Fruit fly (Drosophila melanogaster) Kc167 (cell line): ENCODE measurements around the gene Arfip.

Source experiments
- Myc ChIP-seq: fragments of >200 bp; optimal IDR thresholded peaks from 2 replicates; lab custom pipeline; 2017; ENCODE audit warnings: missing external identifiers
- Sin3A ChIP-seq: fragments of >200 bp; optimal IDR thresholded peaks from 2 replicates; lab custom pipeline; 2018; ENCODE audit warnings: missing external identifiers
- h ChIP-seq: fragments of >200 bp; optimal IDR thresholded peaks from 3 replicates; lab custom pipeline; 2018; ENCODE audit warnings: missing external identifiers
- insv ChIP-seq: fragments of >200 bp; optimal IDR thresholded peaks from 3 replicates; lab custom pipeline; 2018; ENCODE audit warnings: missing external identifiers
- psq ChIP-seq: fragments of >200 bp; optimal IDR thresholded peaks from 2 replicates; lab custom pipeline; 2017; ENCODE audit warnings: missing external identifiers
- ttk ChIP-seq: sonication (Bioruptor generic); optimal IDR thresholded peaks from 2 replicates; lab custom pipeline; 2017; ENCODE audit warnings: missing external identifiers

The Arfip gene

DNA sequence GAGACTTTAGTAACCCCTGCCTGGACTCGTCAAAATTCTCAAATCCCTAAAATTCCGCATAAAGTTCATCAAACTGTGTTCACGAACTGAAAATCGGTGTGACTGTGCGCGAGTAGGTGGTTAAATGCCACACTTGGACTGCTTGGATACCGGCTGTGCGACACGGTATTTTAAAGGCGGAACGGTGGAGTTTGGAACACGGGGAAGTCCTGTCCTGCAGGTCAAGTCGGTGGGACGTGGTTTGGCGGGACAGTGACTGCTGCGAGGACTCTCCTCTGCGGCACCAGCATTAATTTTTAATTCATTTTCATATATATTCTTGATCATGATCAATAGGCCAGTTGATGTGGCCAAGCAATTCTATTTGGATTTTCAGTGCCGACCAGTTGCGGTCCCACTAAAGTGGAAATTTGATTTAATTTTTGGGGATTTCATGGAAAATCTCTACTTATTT is at the start of gene Arfip, which contains the start of gene CG17721:
Gene Arfip, minus strand, starts transcription at position 96 of the 454 bp plus-strand sequence.
Gene CG17721, plus strand, starts transcription at position 223 of the 454 bp plus-strand sequence.
- TF ChIP-seq ttk (lab: Kevin White, UChicago): no peak
- TF ChIP-seq h (lab: Kevin White, UChicago): no peak
- TF ChIP-seq Sin3A: no peak
- TF ChIP-seq insv (lab: Kevin White, UChicago): no peak
- TF ChIP-seq psq (lab: Kevin White, UChicago): no peak
- no peak for TF ChIP-seq Myc

DNA sequence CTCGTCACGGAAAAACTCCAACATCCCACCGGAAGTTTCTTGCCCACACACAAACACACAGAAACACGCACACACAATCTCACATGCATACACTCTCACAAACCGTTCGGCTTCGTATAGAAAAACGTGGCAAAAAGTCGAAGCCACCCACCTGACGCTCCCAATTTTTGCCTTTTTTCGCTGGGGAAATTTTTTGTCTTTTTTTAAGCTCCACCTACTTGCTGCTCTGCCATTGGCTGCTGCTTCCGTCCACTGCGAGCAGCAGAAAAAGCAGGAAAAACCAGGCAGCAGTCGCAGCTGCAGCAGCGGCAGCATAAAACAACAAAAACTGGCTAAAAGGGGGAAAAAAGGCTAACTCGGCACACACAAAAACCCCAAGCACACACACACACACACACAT is 47.1 kb upstream of the Arfip start:
- TF ChIP-seq ttk (lab: Kevin White, UChicago) (no peak), Sin3A (no peak), Myc (no peak), h (lab: Kevin White, UChicago) (no peak), psq (lab: Kevin White, UChicago) (no peak), insv (lab: Kevin White, UChicago) (no peak)

DNA sequence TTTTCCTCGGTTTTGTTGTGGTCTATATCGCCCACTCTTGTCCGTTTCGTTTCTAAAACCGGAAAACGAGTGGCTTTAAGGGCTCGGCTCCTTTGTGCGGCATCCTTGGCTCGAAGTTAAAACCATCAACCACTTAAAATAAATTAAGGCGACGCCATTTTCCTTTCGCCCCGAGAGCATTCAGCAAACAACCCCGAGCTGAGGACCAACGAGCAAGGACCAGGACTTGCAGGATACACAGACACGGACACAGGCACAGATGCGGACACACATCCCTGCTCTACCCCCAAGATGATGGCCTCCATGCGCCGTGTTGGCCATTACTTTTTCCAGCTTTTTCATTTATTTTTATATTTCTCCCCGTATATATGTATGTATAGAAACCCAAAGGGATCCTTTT is 37.9 kb upstream of the Arfip start:
- TF ChIP-seq insv (lab: Kevin White, UChicago) (no peak), Myc (no peak), ttk (lab: Kevin White, UChicago) (no peak), h (lab: Kevin White, UChicago) (no peak), Sin3A (no peak), psq (lab: Kevin White, UChicago) (no peak)

DNA sequence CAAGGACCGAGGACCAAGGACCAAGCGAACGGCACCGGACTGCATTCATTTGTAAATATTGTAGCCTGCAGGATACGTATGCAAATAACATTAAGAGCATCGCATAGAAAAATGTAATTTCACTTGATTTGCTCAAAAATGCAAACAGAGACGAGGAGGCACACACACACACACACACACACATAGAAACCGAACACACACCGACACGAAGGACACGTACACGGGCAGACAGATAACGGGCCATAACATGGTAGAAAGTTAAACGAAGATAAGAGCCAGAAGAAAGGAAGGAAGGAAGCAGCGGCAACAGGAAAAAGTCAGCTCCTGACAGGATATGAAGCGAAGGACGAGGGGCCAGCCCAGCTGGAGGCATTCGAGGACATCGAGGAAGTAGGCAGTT is 35.8 kb upstream of the Arfip start:
- TF ChIP-seq ttk (lab: Kevin White, UChicago) (no peak), psq (lab: Kevin White, UChicago) (no peak), h (lab: Kevin White, UChicago) (no peak), Myc (no peak), insv (lab: Kevin White, UChicago) (no peak), Sin3A (no peak)

DNA sequence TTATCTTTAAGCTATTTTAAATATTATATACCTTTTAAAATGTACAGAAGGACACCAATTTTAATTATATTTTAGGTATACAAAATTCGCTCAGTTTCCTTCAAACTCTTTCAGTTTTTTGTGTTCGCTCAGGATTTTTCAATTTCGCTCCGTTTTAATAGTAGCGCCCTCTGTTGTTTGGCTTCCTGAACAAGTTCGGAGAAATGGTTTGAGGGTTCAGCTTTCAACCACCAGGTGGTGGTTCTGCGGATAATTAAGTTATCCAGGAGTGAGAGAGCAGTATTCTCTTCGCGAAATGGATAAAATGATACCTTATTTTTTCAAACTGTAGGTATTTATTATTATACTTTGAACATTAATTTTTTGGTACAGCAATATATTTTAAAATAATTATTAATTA is 34.2 kb upstream of the Arfip start:
- TF ChIP-seq h (lab: Kevin White, UChicago) (peak; percentile 94), insv (lab: Kevin White, UChicago) (no peak), psq (lab: Kevin White, UChicago) (no peak)

DNA sequence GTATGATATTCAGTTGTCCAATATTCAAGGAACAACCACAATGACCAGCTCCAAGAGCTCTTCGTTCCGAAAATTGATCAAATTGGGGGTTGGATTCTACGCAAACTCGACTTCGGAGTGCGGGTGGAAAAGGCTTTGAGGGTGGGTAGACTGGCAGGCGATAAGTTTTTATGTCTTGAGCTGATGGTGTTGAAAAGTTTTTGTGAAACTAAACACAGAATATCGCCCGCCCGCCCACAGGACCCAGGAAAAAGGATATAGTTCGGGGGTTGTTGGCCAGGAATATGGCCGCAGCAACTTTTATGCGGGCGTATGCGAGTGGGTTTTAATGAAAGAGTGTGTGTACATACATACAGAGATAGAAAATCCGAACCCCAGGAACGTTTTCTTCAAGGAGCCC is 28.8 kb upstream of the Arfip start:
- no peak for TF ChIP-seq h (lab: Kevin White, UChicago)
- no peak for TF ChIP-seq Sin3A

DNA sequence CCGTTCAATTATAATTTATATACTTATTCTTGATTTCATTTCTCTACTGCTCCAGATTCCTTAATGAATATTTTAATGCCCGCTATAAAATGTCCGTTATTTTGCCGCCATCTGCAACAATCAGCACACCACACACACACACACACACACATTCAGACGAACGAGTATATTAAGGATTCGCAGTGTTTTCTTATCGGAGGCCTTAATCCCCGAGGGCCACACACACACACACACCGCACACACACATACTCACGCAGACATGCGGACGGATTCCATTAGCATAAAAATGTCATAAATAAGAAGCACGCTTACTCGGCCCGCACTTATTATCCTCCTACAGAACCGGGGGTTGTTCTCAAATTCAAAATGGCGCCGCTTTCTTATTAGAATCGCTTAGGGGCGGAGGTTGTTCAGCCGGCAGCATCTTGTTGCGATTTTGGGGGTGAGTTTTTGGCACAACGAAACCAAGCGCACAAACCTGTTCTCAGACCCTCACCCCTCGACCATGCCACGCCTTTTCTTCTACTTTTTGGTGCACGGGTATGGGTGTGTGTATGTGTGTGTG is 26.2 kb upstream of the Arfip start:
- TF ChIP-seq ttk (lab: Kevin White, UChicago) (no peak), insv (lab: Kevin White, UChicago) (no peak), h (lab: Kevin White, UChicago) (no peak), Sin3A (no peak), psq (lab: Kevin White, UChicago) (no peak), Myc (no peak)

DNA sequence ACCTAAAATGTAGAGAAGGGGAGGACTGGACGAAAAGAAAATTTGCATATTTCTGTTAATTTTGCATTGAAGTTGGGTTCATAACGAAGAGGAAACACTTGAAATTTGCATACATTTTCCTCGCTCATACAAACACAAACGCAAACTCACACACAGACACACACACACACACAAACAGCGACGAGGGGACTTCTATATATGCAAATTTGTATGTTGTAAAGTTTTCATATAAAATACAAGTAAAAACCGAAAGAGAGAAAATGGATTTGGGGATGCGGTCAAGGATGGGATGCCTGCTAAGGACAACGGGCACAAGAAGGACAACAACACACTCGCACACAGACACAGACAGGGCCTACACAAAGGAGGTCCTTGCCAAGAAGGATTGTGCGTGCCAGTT is 22.7 kb upstream of the Arfip start:
- no peak for TF ChIP-seq Myc
- TF ChIP-seq h (lab: Kevin White, UChicago): no peak
- no peak for TF ChIP-seq insv (lab: Kevin White, UChicago)
- TF ChIP-seq psq (lab: Kevin White, UChicago): no peak
- TF ChIP-seq Sin3A: no peak
- TF ChIP-seq ttk (lab: Kevin White, UChicago): no peak

DNA sequence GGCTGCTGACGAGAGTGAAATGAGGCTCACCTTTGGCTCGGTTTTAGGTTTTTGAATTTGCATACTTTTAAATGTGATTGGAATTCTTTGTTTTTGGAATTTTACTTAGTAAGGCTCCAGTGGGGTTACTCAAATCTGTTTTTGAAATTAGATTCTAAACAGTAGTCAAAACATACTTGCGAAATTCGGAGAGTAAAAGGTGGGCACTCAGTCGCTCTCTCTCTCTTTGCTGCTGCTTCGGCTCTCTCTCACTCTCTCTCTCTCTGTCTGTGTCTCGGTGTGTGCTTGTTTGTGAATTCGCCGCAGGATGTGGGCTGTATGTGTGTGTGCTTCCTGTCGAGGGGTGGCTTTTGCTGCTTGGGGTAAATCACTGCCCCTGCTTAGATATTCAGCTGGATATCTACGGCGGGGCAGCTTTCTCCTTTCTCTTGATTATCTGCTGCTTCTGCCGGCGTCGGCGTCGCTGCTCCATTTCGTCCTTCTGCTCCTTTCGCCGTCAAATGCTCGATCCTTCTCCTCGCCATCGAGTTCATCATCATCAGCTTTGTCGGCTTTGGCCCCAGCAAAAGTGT is 19.7 kb upstream of the Arfip start:
- TF ChIP-seq ttk (lab: Kevin White, UChicago) (no peak), psq (lab: Kevin White, UChicago) (no peak), Myc (no peak), Sin3A (no peak), insv (lab: Kevin White, UChicago) (no peak), h (lab: Kevin White, UChicago) (no peak)

DNA sequence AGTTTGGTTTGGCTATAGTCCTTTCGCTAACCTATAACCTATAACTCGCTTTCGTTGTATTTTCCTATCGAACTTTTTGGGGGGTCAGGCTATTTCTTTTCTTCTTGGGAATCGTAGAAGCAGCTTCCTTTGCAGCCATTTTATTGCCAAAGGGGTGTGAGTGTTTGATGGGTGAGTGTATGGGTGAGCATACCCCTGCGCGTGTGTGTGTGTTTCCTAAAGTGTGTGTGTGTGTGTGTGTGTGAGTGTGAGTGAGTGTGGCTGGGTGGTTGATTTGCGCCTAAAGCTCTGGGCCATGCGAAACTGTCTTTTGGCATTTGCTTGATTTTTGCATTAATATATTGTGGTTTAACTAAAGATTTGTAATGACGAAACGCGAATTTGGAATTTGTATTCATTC is 19.0 kb upstream of the Arfip start:
- TF ChIP-seq Sin3A: no peak
- no peak for TF ChIP-seq Myc
- no peak for TF ChIP-seq psq (lab: Kevin White, UChicago)
- TF ChIP-seq insv (lab: Kevin White, UChicago): no peak
- TF ChIP-seq h (lab: Kevin White, UChicago): no peak
- TF ChIP-seq ttk (lab: Kevin White, UChicago): no peak

DNA sequence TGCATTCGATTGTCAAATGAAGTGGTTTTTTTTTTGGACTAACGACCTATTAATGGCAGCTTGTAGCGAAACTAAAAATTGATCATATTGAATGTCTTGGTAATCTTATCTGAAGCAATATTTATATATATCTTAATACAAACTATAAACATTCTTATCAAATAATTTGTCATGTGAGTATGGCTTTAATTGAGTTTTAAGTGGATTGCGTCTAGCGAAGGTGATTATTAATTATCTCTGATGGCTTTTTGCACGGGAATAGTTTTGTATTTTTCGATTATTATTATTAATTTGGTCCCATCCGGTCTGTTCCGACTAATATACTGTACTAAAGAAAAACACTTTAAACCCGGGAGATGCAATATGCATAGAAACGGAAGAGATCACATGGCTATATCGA is 12.1 kb upstream of the Arfip start:
- TF ChIP-seq insv (lab: Kevin White, UChicago) (no peak), ttk (lab: Kevin White, UChicago) (no peak), Myc (no peak), psq (lab: Kevin White, UChicago) (no peak), h (lab: Kevin White, UChicago) (no peak), Sin3A (no peak)

DNA sequence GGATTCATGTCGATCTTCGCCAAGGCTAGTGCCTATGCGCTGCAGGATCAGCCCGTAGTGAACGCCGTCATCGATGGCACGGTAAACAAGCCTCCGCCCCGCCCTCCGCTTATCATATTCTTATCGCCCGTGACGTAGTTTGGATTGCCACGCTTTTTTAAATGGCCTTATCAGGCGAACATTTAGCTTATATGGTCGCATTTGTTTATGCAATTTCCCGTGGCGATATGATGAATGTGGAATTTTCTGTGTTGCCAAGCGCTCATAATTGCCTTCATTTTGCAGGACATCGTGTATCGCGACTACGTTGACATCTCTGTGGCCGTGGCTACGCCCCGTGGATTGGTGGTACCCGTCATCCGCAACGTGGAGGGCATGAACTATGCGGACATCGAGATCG is 11.0 kb upstream of the Arfip start:
- no peak for TF ChIP-seq insv (lab: Kevin White, UChicago)
- no peak for TF ChIP-seq ttk (lab: Kevin White, UChicago)
- no peak for TF ChIP-seq Myc
- no peak for TF ChIP-seq Sin3A
- no peak for TF ChIP-seq h (lab: Kevin White, UChicago)
- no peak for TF ChIP-seq psq (lab: Kevin White, UChicago)
